Fruit fly (Drosophila melanogaster): ENCODE data around the gene Strump.

Strump gene

DNA sequence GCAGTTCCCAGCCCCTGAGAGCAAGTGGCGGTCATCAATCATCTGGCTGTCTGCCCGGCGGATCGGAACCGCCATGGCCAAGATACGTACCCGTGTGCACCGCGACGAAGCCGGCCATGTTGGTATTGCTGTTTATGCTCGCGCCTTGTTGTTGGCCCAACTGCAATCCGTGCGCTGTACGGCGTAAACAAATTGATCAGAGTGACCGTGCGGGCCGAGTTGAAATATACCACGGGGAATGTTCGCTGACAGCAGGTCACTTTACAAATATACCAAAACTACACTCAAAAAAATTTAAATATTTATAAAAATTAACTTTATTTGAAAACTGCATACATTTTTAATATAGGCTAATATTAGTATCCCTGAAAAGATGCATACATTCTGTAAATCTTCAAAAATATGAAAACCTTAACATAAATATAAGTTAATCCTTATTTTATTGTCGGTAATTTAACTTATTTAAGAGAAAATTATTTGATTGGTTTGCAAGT, 34.4 kb upstream of the Strump start, which contains the start of gene Tasp1 (continued):
- TF ChIP-seq sug (tag; optimal IDR thresholded peaks at IDR 0.05) (peak; percentile 47), CG8388 (GFP tag; optimal IDR thresholded peaks at IDR 0.05) (peak; percentile 67), CG16813 (GFP tag; IDR thresholded peaks at IDR 0.05; ENCODE audit: partially characterized antibody) (no peak), CG17612 (GFP tag; IDR thresholded peaks at IDR 0.05) (no peak), CG9876 (GFP tag; optimal IDR thresholded peaks at IDR 0.05) (no peak), CG10462 (GFP tag; optimal IDR thresholded peaks at IDR 0.05) (no peak), crp (GFP tag; optimal IDR thresholded peaks at IDR 0.05) (no peak), Neu2 (GFP tag; optimal IDR thresholded peaks at IDR 0.05; ENCODE audit: borderline replicate concordance) (no peak), CG5180 (GFP tag; optimal IDR thresholded peaks at IDR 0.05) (no peak), dmrt11E (tag; optimal IDR thresholded peaks at IDR 0.05) (peak; percentile 70), Lhr (GFP tag; optimal IDR thresholded peaks at IDR 0.05) (peak; percentile 49), sim (GFP tag; IDR thresholded peaks at IDR 0.05) (peak; percentile 54; the same call in 1 of the 2 replicates), CG2678 (tag; optimal IDR thresholded peaks at IDR 0.05) (no peak), CG15514 (GFP tag; optimal IDR thresholded peaks at IDR 0.05) (peak; percentile 58), Fer2 (tag; optimal IDR thresholded peaks at IDR 0.05) (peak; percentile 10), tup (GFP tag; optimal IDR thresholded peaks at IDR 0.05) (peak; percentile 16), gcm (GFP tag; optimal IDR thresholded peaks at IDR 0.05) (no peak), CG16863 (GFP tag; optimal IDR thresholded peaks at IDR 0.05) (no peak), tap (tag; optimal IDR thresholded peaks at IDR 0.05) (peak; percentile 53), CG31365 (tag; optimal IDR thresholded peaks at IDR 0.05) (no peak), CG8089 (GFP tag; optimal IDR thresholded peaks at IDR 0.05) (no peak), CG15269 (tag; optimal IDR thresholded peaks at IDR 0.05) (no peak), emc (GFP tag; optimal IDR thresholded peaks at IDR 0.05) (no peak), CG12942 (GFP tag; optimal IDR thresholded peaks at IDR 0.05) (peak; percentile 12), PHDP (tag; optimal IDR thresholded peaks at IDR 0.05) (peak; percentile 75), Fer3 (tag; optimal IDR thresholded peaks at IDR 0.05) (no peak), Max (GFP tag; optimal IDR thresholded peaks at IDR 0.05) (peak; percentile 9), ATbp (GFP tag; optimal IDR thresholded peaks at IDR 0.05) (no peak), exex (tag; optimal IDR thresholded peaks at IDR 0.05) (no peak), sqz (GFP tag; optimal IDR thresholded peaks at IDR 0.05) (no peak), Deaf1 (tag; optimal IDR thresholded peaks at IDR 0.05) (no peak), slbo (GFP tag; IDR thresholded peaks at IDR 0.05) (peak; percentile 80), CG34422 (GFP tag; IDR thresholded peaks at IDR 0.05) (peak; percentile 87; the same call in 2 of the 3 replicates), pita (GFP tag; optimal IDR thresholded peaks at IDR 0.05) (no peak), ranshi (GFP tag; IDR thresholded peaks at IDR 0.05) (0 out of 2 replicates have a peak, but pooled peaks have one; percentile 64), CG30020 (tag; optimal IDR thresholded peaks at IDR 0.05) (peak; percentile 26), lov (optimal IDR thresholded peaks at IDR 0.05) (no peak), lov (GFP tag; IDR thresholded peaks at IDR 0.05) (no peak), CG10147 (GFP tag; optimal IDR thresholded peaks at IDR 0.05) (no peak), onecut (GFP tag; IDR thresholded peaks at IDR 0.05) (peak; percentile 54), CG18599 (GFP tag; optimal IDR thresholded peaks at IDR 0.05) (peak; percentile 54), ham (GFP tag; IDR thresholded peaks at IDR 0.05) (no peak), CG2875 (GFP tag; optimal IDR thresholded peaks at IDR 0.05) (no peak), CG8281 (tag; optimal IDR thresholded peaks at IDR 0.05) (peak; percentile 20), nerfin-2 (GFP tag; IDR thresholded peaks at IDR 0.05; ENCODE audit: partially characterized antibody) (no peak), pum (GFP tag; optimal IDR thresholded peaks at IDR 0.05) (no peak), CG10543 (GFP tag; optimal IDR thresholded peaks at IDR 0.05) (no peak), CG8478 (optimal IDR thresholded peaks at IDR 0.05) (no peak), Stat92E (GFP tag; optimal IDR thresholded peaks at IDR 0.05) (peak in 1 of 3 experiments; percentile 33)
